Fruit fly (Drosophila melanogaster): ENCODE data around the gene Alms1a.

The Alms1a gene

dm6 chrX:4643887-4644286, 8.1 kb upstream of the Alms1a start, which contains the start of gene CG3081:
CG3081 (minus strand) TSS chrX:4643987.
- TF ChIP-seq GATAd (GFP tag; optimal IDR thresholded peaks at IDR 0.05) (no peak), Jra (GFP tag; optimal IDR thresholded peaks at IDR 0.05) (no peak), N (GFP tag; optimal IDR thresholded peaks at IDR 0.05) (no peak), Abd-B (GFP tag; optimal IDR thresholded peaks at IDR 0.05) (no peak), Sp1 (GFP tag; optimal IDR thresholded peaks at IDR 0.05) (no peak), CG9705 (GFP tag; optimal IDR thresholded peaks at IDR 0.05) (no peak), Hr83 (GFP tag; optimal IDR thresholded peaks at IDR 0.05; ENCODE audit: poor library complexity, severe bottlenecking) (no peak), ey (GFP tag; optimal IDR thresholded peaks at IDR 0.05) (no peak), rgr (GFP tag; optimal IDR thresholded peaks at IDR 0.05) (no peak), Vsx2 (GFP tag; optimal IDR thresholded peaks at IDR 0.05; ENCODE audit: partially characterized antibody) (no peak), Dif (GFP tag; optimal IDR thresholded peaks at IDR 0.05; ENCODE audit: partially characterized antibody) (no peak)

- TF ChIP-seq HLH106 (tag; optimal IDR thresholded peaks at IDR 0.05) = no peak
- TF ChIP-seq CG32264 (GFP tag; optimal IDR thresholded peaks at IDR 0.05) = no peak
- TF ChIP-seq Jra (GFP tag; optimal IDR thresholded peaks at IDR 0.05) = no peak
- no peak for TF ChIP-seq br (GFP tag; optimal IDR thresholded peaks at IDR 0.05)
- TF ChIP-seq Rel (GFP tag; optimal IDR thresholded peaks at IDR 0.05) = no peak
- TF ChIP-seq Rel (tag; optimal IDR thresholded peaks at IDR 0.05) = no peak
- no peak for TF ChIP-seq Abd-B (GFP tag; optimal IDR thresholded peaks at IDR 0.05)
- no peak for TF ChIP-seq pan (optimal IDR thresholded peaks at IDR 0.05)
- no peak for TF ChIP-seq usp (GFP tag; optimal IDR thresholded peaks at IDR 0.05)
- no peak for TF ChIP-seq lola (GFP tag; optimal IDR thresholded peaks at IDR 0.05)
- no peak for TF ChIP-seq h (GFP tag; optimal IDR thresholded peaks at IDR 0.05)
- TF ChIP-seq OdsH (GFP tag; optimal IDR thresholded peaks at IDR 0.05) = no peak
- TF ChIP-seq Dfd (GFP tag; optimal IDR thresholded peaks at IDR 0.05) = no peak
- TF ChIP-seq woc (GFP tag; optimal IDR thresholded peaks at IDR 0.05) = no peak
- no peak for TF ChIP-seq dl (GFP tag; optimal IDR thresholded peaks at IDR 0.05; ENCODE audit: insufficient read depth in 1 of 2, partially characterized antibody in 2 of 2)
- TF ChIP-seq Dif (GFP tag; optimal IDR thresholded peaks at IDR 0.05; ENCODE audit: partially characterized antibody) = no peak
- TF ChIP-seq N (GFP tag; optimal IDR thresholded peaks at IDR 0.05) = no peak
- no peak for TF ChIP-seq Mio (GFP tag; optimal IDR thresholded peaks at IDR 0.05)
These were observed 5.0 kb downstream of the Alms1a start, which contains the start of gene Alms1b for dm6 chrX:4630836-4631235. Alms1b (minus strand) TSS chrX:4630936.

- TF ChIP-seq dsf (GFP tag; optimal IDR thresholded peaks at IDR 0.05; ENCODE audit: borderline replicate concordance) (no peak), HLH106 (tag; optimal IDR thresholded peaks at IDR 0.05) (no peak)
These were observed 8.6 kb downstream of the Alms1a start for dm6 chrX:4627160-4627559.

- TF ChIP-seq Rel (GFP tag; optimal IDR thresholded peaks at IDR 0.05) = no peak
- TF ChIP-seq Rel (tag; optimal IDR thresholded peaks at IDR 0.05) = peak; percentile 84
- TF ChIP-seq sv (GFP tag; optimal IDR thresholded peaks at IDR 0.05) = no peak
These were observed 16.9 kb downstream of the Alms1a start for dm6 chrX:4618869-4619268.

dm6 chrX:4616865-4617669, 18.7 kb downstream of the Alms1a start, which contains the start of gene peb:
peb (plus strand) TSS chrX:4617564.
- peak; percentile 79 for TF ChIP-seq fru (GFP tag; optimal IDR thresholded peaks at IDR 0.05)
- no peak for TF ChIP-seq jim (GFP tag; optimal IDR thresholded peaks at IDR 0.05)
- TF ChIP-seq dmrt93B (GFP tag; optimal IDR thresholded peaks at IDR 0.05) = peak; percentile 30
- TF ChIP-seq Rel (GFP tag; optimal IDR thresholded peaks at IDR 0.05) = no peak
- TF ChIP-seq Rel (tag; optimal IDR thresholded peaks at IDR 0.05) = peak; percentile 5
- TF ChIP-seq br (GFP tag; optimal IDR thresholded peaks at IDR 0.05) = peak; percentile 41
- TF ChIP-seq ey (GFP tag; optimal IDR thresholded peaks at IDR 0.05) = peak; percentile 67
- TF ChIP-seq CG32264 (GFP tag; optimal IDR thresholded peaks at IDR 0.05) = no peak
- TF ChIP-seq Mio (GFP tag; optimal IDR thresholded peaks at IDR 0.05) = no peak
- TF ChIP-seq N (GFP tag; optimal IDR thresholded peaks at IDR 0.05) = no peak
- TF ChIP-seq CG9705 (GFP tag; optimal IDR thresholded peaks at IDR 0.05) = no peak
- TF ChIP-seq Sp1 (GFP tag; optimal IDR thresholded peaks at IDR 0.05) = peak; percentile 43
- TF ChIP-seq h (GFP tag; optimal IDR thresholded peaks at IDR 0.05) = peak; percentile 39
- TF ChIP-seq rgr (GFP tag; optimal IDR thresholded peaks at IDR 0.05) = no peak
- TF ChIP-seq HLH106 (tag; optimal IDR thresholded peaks at IDR 0.05) = peak; percentile 38
- no peak for TF ChIP-seq Abd-B (GFP tag; optimal IDR thresholded peaks at IDR 0.05)
- TF ChIP-seq dl (GFP tag; optimal IDR thresholded peaks at IDR 0.05; ENCODE audit: insufficient read depth in 1 of 2, partially characterized antibody in 2 of 2) = peak in 1 of 2 experiments; percentile 58
- TF ChIP-seq OdsH (GFP tag; optimal IDR thresholded peaks at IDR 0.05) = peak; percentile 31
- peak; percentile 74 for TF ChIP-seq Dif (GFP tag; optimal IDR thresholded peaks at IDR 0.05; ENCODE audit: partially characterized antibody)
- no peak for TF ChIP-seq Myc (optimal IDR thresholded peaks at IDR 0.05)
- TF ChIP-seq foxo (GFP tag; optimal IDR thresholded peaks at IDR 0.05) = peak in 1 of 2 experiments; percentile 80
- peak; percentile 23 for TF ChIP-seq brk (GFP tag; optimal IDR thresholded peaks at IDR 0.05)
- peak; percentile 54 for TF ChIP-seq woc (GFP tag; optimal IDR thresholded peaks at IDR 0.05)
- peak; percentile 27 for TF ChIP-seq psq (GFP tag; optimal IDR thresholded peaks at IDR 0.05)
